Worm (Caenorhabditis elegans) whole organism, L4 larva: ENCODE data around the gene F11C1.10.

Experiments
- F37D6.2 ChIP-seq: sonication (generic microtip); optimal IDR thresholded peaks from 2 replicates; lab custom pipeline; 2016; ENCODE audit warnings: mild to moderate bottlenecking, missing genetic modification characterization, missing compliant biosample characterization
- Y48G9A.11 ChIP-seq: fragments of 200-800 bp; sonication (Bioruptor generic); IDR thresholded peaks from 2 replicates; pipeline ENCODE4 v1.3.6; 2022; ENCODE audit warnings: missing genetic modification reagents, missing genetic modification characterization, missing compliant biosample characterization
- Y5F2A.4 ChIP-seq: fragments of 200-800 bp; sonication (Bioruptor generic); optimal IDR thresholded peaks from 2 replicates; lab custom pipeline; 2018; ENCODE audit warnings: mild to moderate bottlenecking, missing genetic modification characterization, missing compliant biosample characterization
- Y75B8A.6 ChIP-seq: fragments of 200-800 bp; sonication (Bioruptor generic); IDR thresholded peaks from 2 replicates; pipeline ENCODE4 v1.3.6; 2022; ENCODE audit warnings: missing genetic modification reagents, missing genetic modification characterization, missing compliant biosample characterization
- aha-1 ChIP-seq: fragments of 150-350 bp; peaks from one replicate; lab custom pipeline; 2014; ENCODE audit warnings: missing biosample characterization, missing genetic modification characterization
- ama-1 ChIP-seq: fragments of 150-350 bp; optimal IDR thresholded peaks from 2 replicates; lab custom pipeline; 2014; ENCODE audit warnings: inconsistent platforms, mixed read lengths
- daf-12 ChIP-seq: fragments of 150-350 bp; optimal IDR thresholded peaks from 2 replicates; lab custom pipeline; 2014; ENCODE audit warnings: missing biosample characterization, missing genetic modification reagents, missing genetic modification characterization
- daf-16 ChIP-seq, 3 experiments: sonication (generic microtip); optimal IDR thresholded peaks; 2 replicates each; lab custom pipeline; 2016 to 2017; ENCODE audit warnings: missing genetic modification characterization in 3 of 3, missing genetic modification reagents in 3 of 3, mild to moderate bottlenecking in 2 of 3, missing compliant biosample characterization in 2 of 3, missing biosample characterization in 1 of 3, moderate library complexity in 1 of 3
- dmd-6 ChIP-seq: fragments of 200-800 bp; sonication (Bioruptor generic); IDR thresholded peaks from 2 replicates; pipeline ENCODE4 v1.3.6; 2022; ENCODE audit warnings: missing genetic modification reagents, missing genetic modification characterization, missing compliant biosample characterization
- dmd-8 ChIP-seq: fragments of 200-800 bp; sonication (Bioruptor generic); IDR thresholded peaks from 2 replicates; pipeline ENCODE4 v1.3.6; 2022; ENCODE audit warnings: missing genetic modification characterization, missing compliant biosample characterization
- egl-27 ChIP-seq: sonication (generic microtip); optimal IDR thresholded peaks from 3 replicates; lab custom pipeline; 2017; ENCODE audit warnings: missing biosample characterization, missing genetic modification reagents, missing genetic modification characterization
- egl-43 ChIP-seq: fragments of 200-800 bp; sonication (Bioruptor generic); IDR thresholded peaks from 2 replicates; pipeline ENCODE4 v1.3.6; 2022; ENCODE audit warnings: missing genetic modification reagents, missing genetic modification characterization, missing compliant biosample characterization
- fkh-10 ChIP-seq: fragments of 150-350 bp; optimal IDR thresholded peaks from 2 replicates; lab custom pipeline; 2014; ENCODE audit warnings: missing biosample characterization, missing genetic modification reagents, missing genetic modification characterization
- fos-1 ChIP-seq: fragments of 150-350 bp; optimal IDR thresholded peaks from 2 replicates; lab custom pipeline; 2014; ENCODE audit warnings: missing biosample characterization, missing genetic modification characterization
- hlh-11 ChIP-seq: fragments of 200-800 bp; sonication (Bioruptor generic); optimal IDR thresholded peaks from 2 replicates; lab custom pipeline; 2018; ENCODE audit warnings: mild to moderate bottlenecking, missing genetic modification characterization, missing compliant biosample characterization
- hlh-30 ChIP-seq: sonication (generic microtip); optimal IDR thresholded peaks from 2 replicates; lab custom pipeline; 2017; ENCODE audit warnings: antibody characterized with exemption, mild to moderate bottlenecking, missing genetic modification characterization, missing compliant biosample characterization; ENCODE audit not compliant: insufficient read depth
- lin-13 ChIP-seq: fragments of 150-350 bp; optimal IDR thresholded peaks from 2 replicates; lab custom pipeline; 2014; ENCODE audit warnings: missing biosample characterization, missing genetic modification reagents, missing genetic modification characterization
- madf-9 ChIP-seq: fragments of 200-800 bp; sonication (Bioruptor generic); conservative IDR thresholded peaks from 2 replicates; pipeline ENCODE4 v1.3.6; 2022; ENCODE audit warnings: missing genetic modification reagents, missing genetic modification characterization, missing compliant biosample characterization
- mxl-3 ChIP-seq: fragments of 200-800 bp; sonication (Bioruptor generic); optimal IDR thresholded peaks from 2 replicates; lab custom pipeline; 2018; ENCODE audit warnings: mild to moderate bottlenecking, missing genetic modification characterization, missing compliant biosample characterization
- nhr-25 ChIP-seq: sonication (generic microtip); optimal IDR thresholded peaks from 2 replicates; lab custom pipeline; 2017; ENCODE audit warnings: missing genetic modification characterization, mild to moderate bottlenecking, missing compliant biosample characterization, antibody characterized with exemption, moderate library complexity, borderline replicate concordance; ENCODE audit not compliant: insufficient read depth
- nhr-42 ChIP-seq: fragments of 200-800 bp; sonication (Bioruptor generic); IDR thresholded peaks from 2 replicates; pipeline ENCODE4 v1.3.6; 2022; ENCODE audit warnings: missing genetic modification characterization, missing compliant biosample characterization
- nhr-48 ChIP-seq: sonication (generic microtip); optimal IDR thresholded peaks from 2 replicates; lab custom pipeline; 2016; ENCODE audit warnings: mild to moderate bottlenecking, missing genetic modification characterization, missing compliant biosample characterization
- nhr-77 ChIP-seq: fragments of 150-350 bp; optimal IDR thresholded peaks from 2 replicates; lab custom pipeline; 2014; ENCODE audit warnings: missing biosample characterization, missing genetic modification characterization
- php-3 ChIP-seq: fragments of 200-800 bp; sonication (Bioruptor generic); IDR thresholded peaks from 2 replicates; pipeline ENCODE4 v1.3.6; 2022; ENCODE audit warnings: missing genetic modification reagents, missing genetic modification characterization, missing compliant biosample characterization
- rbr-2 ChIP-seq: sonication (generic microtip); optimal IDR thresholded peaks from 2 replicates; lab custom pipeline; 2016; ENCODE audit warnings: missing genotype, missing genetic modification characterization, missing compliant biosample characterization
- set-16 ChIP-seq: fragments of 200-800 bp; sonication (Bioruptor generic); IDR thresholded peaks from 2 replicates; pipeline ENCODE4 v1.3.6; 2022; ENCODE audit warnings: missing genetic modification reagents, missing genetic modification characterization, missing compliant biosample characterization
- unc-130 ChIP-seq: sonication (generic microtip); optimal IDR thresholded peaks from 2 replicates; lab custom pipeline; 2016; ENCODE audit warnings: missing genetic modification reagents, missing genetic modification characterization, missing compliant biosample characterization
- unc-62 ChIP-seq, 3 experiments: fragments of 150-350 bp in 1 of 3; sonication (generic microtip); optimal IDR thresholded peaks in 2 of 3; peaks in 1 of 3; 1 replicate in 1 of 3; 2 replicates in 2 of 3; lab custom pipeline; 2014 to 2017; ENCODE audit warnings: missing biosample characterization in 3 of 3, missing genetic modification characterization in 3 of 3, missing genetic modification reagents in 3 of 3, missing genotype in 1 of 3
- zfp-3 ChIP-seq: fragments of 200-800 bp; sonication (Bioruptor generic); conservative IDR thresholded peaks from 2 replicates; pipeline ENCODE4 v1.3.6; 2022; ENCODE audit warnings: missing genetic modification reagents, missing genetic modification characterization, missing compliant biosample characterization

F11C1.10 gene

DNA sequence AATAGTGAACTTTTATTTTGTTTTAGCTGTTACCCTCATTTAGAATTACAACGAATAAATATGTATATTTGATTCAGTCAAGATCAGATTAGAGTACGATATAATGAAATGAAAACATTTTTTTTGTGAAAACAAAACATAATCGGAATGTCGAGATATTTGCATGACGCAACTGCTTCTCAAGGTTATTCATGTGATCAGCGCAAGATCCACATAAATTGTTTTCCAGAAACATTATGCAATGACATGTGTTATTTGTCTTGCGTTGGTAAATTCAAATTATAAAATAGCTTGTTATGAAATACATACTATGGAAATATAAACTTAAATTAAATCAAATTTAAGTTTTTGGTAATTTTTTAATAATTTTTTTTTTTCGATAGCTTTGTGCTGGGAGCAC, 22.7 kb downstream of the F11C1.10 start:
- TF ChIP-seq hlh-30: peak; percentile 8
- no peak for TF ChIP-seq Y5F2A.4
- TF ChIP-seq nhr-25: peak; percentile 86

- TF ChIP-seq aha-1: peak; percentile 56
- no peak for TF ChIP-seq zfp-3 (GFP tag; lab: Robert Waterston, UW)
- no peak for TF ChIP-seq dmd-6 (GFP tag; lab: Robert Waterston, UW)
- TF ChIP-seq lin-13 (GFP tag; lab: Kevin White, UChicago): no peak
- no peak for TF ChIP-seq nhr-77
- TF ChIP-seq nhr-42 (GFP tag; lab: Robert Waterston, UW): no peak
- peak; percentile 97 for TF ChIP-seq nhr-25
- TF ChIP-seq Y75B8A.6 (GFP tag; lab: Robert Waterston, UW): no peak
- TF ChIP-seq fos-1 (tag; lab: Kevin White, UChicago): no peak
Measured at ce11 chrX:13000837-13001236, 24.0 kb downstream of the F11C1.10 start.

ce11 chrX:13002322-13002721, 25.4 kb downstream of the F11C1.10 start:
- no peak for TF ChIP-seq daf-12 (tag; lab: Kevin White, UChicago)
- peak; percentile 89 for TF ChIP-seq aha-1

DNA sequence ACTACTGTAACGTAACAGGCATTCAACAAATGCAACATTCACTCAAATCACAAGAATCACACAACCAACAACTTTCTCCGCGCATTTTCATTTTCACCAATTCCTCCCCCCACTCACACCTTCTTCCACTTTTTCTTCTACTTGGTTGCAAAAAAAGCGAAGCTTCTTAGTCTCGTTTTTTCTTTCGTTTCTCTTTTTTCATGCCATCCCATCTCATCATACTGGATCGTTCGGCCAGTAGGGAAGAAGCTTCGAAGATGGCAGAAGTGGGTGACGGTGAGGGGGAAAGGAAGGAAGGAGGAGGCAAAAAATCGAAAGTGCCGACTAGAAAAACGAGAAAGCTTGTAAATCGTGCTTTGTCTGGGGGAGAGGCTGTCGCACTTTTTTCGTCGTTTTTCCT, 26.2 kb downstream of the F11C1.10 start:
- TF ChIP-seq F37D6.2 (tag; lab: Kevin White, UChicago) (no peak), nhr-25 (peak; percentile 66), Y48G9A.11 (GFP tag; lab: Robert Waterston, UW) (no peak), dmd-8 (GFP tag; lab: Robert Waterston, UW) (no peak), madf-9 (no peak), set-16 (GFP tag; lab: Robert Waterston, UW) (no peak), daf-12 (tag; lab: Kevin White, UChicago) (no peak)

- no peak for TF ChIP-seq egl-27
- no peak for TF ChIP-seq ama-1 (lab: Kevin White, UChicago)
- TF ChIP-seq nhr-25: peak; percentile 74
- no peak for TF ChIP-seq daf-16 (GFP tag; optimal IDR thresholded peaks at IDR 0.05; lab: Kevin White, UChicago)
- no peak for TF ChIP-seq daf-16 (tag; optimal IDR thresholded peaks at IDR 0.05; lab: Kevin White, UChicago)
- TF ChIP-seq, all 104 proteins: peak for 1
Measured at ce11 chrX:13004491-13005093, 27.7 kb downstream of the F11C1.10 start.

DNA sequence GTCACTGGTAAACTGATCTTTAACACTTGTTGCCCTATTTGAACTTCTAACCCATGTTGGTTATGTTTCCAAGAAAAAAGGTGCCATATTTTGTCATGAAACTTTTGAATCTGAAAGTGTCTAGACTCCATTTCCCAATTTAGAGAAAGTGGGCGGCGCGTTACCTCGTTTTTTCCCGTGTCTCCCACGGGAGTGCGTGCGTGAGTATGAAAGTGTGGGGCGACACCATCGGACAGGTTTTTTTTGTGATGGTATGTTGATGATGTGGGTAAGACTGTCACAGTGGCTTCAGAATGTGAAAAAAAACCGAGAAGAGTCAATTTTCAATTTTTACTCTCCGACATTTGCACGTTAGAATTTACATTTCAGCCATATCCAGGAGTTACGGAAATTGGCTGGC, 28.8 kb downstream of the F11C1.10 start:
- peak; percentile 64 for TF ChIP-seq nhr-25
- peak; percentile 14 for TF ChIP-seq aha-1
- TF ChIP-seq unc-62 (GFP tag; optimal IDR thresholded peaks at IDR 0.05 in 1 of 2; lab: Kevin White, UChicago): no peak
- TF ChIP-seq unc-62 (tag; optimal IDR thresholded peaks at IDR 0.05; lab: Kevin White, UChicago): no peak

DNA sequence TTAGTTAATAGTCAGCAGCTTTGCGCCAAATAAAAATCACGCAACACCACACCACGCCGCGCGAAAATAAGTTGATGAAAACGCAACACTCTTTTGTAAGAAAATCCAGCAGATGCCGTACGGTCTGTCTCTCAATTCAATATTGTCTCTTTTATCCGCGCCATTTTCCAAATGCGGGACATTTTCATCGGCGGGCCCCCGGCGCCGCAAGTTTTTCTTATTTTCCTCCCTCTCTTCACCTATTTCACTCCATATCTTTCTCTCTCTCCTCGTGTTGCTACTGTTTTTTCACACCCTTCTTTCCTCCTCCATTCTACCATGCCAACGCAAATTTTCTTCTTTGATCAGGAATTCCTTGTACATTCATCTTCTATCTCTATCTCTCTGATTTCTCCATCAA, 29.4 kb downstream of the F11C1.10 start:
- TF ChIP-seq php-3 (no peak), hlh-11 (tag; lab: Kevin White, UChicago) (peak; percentile 6), mxl-3 (GFP tag; lab: Kevin White, UChicago) (peak; percentile 16), unc-130 (GFP tag; lab: Kevin White, UChicago) (no peak), rbr-2 (no peak), nhr-48 (tag; lab: Kevin White, UChicago) (peak; percentile 5), unc-62 (GFP tag; optimal IDR thresholded peaks at IDR 0.05 in 1 of 2; lab: Kevin White, UChicago) (peak in 1 of 2 experiments; percentile 1), unc-62 (tag; optimal IDR thresholded peaks at IDR 0.05; lab: Kevin White, UChicago) (no peak), fkh-10 (GFP tag; lab: Kevin White, UChicago) (no peak), egl-43 (no peak), hlh-30 (peak; percentile 25)
